Worm (Caenorhabditis elegans): Measurements from ENCODE around the gene K06A9.2.
A peak's percentile ranks its signal among the peaks of the same experiment; 100 is the strongest.

The K06A9.2 gene

ce11 chrX:1523272-1523671 is 12.9 kb upstream of the K06A9.2 start:
- TF ChIP-seq pha-4 (tag; optimal IDR thresholded peaks at IDR 0.05) (no peak), sea-2 (GFP tag; optimal IDR thresholded peaks at IDR 0.05) (no peak), nhr-11 (tag; optimal IDR thresholded peaks at IDR 0.05) (no peak), ztf-11 (tag; optimal IDR thresholded peaks at IDR 0.05) (no peak), daf-12 (tag; optimal IDR thresholded peaks at IDR 0.05) (no peak)

ce11 chrX:1524559-1524958 is 11.6 kb upstream of the K06A9.2 start:
- TF ChIP-seq fkh-2 (tag; optimal IDR thresholded peaks at IDR 0.05), result no peak
- TF ChIP-seq sea-2 (GFP tag; optimal IDR thresholded peaks at IDR 0.05), result no peak
- TF ChIP-seq ceh-82 (tag; optimal IDR thresholded peaks at IDR 0.05), result no peak
- TF ChIP-seq mml-1 (tag; optimal IDR thresholded peaks at IDR 0.05), result no peak
- TF ChIP-seq daf-12 (tag; optimal IDR thresholded peaks at IDR 0.05), result no peak
- TF ChIP-seq unc-39 (tag; optimal IDR thresholded peaks at IDR 0.05), result no peak
- no peak for TF ChIP-seq tbx-2 (tag; optimal IDR thresholded peaks at IDR 0.05)
- TF ChIP-seq ZK546.5 (tag; optimal IDR thresholded peaks at IDR 0.05), result no peak
- TF ChIP-seq hmg-11 (tag; optimal IDR thresholded peaks at IDR 0.05), result peak; percentile 44
- no peak for TF ChIP-seq ztf-11 (tag; optimal IDR thresholded peaks at IDR 0.05)
- TF ChIP-seq lsy-12 (tag; optimal IDR thresholded peaks at IDR 0.05), result peak; percentile 41
- no peak for TF ChIP-seq jun-1 (tag; optimal IDR thresholded peaks at IDR 0.05)
- no peak for TF ChIP-seq ztf-4 (tag; optimal IDR thresholded peaks at IDR 0.05)
- peak; percentile 62 for TF ChIP-seq nhr-23 (tag; optimal IDR thresholded peaks at IDR 0.05)
- TF ChIP-seq elt-1 (tag; optimal IDR thresholded peaks at IDR 0.05), result no peak
- TF ChIP-seq elt-3 (tag; optimal IDR thresholded peaks at IDR 0.05), result no peak
- TF ChIP-seq pha-4 (tag; optimal IDR thresholded peaks at IDR 0.05), result peak; percentile 34
- TF ChIP-seq egl-5 (tag; optimal IDR thresholded peaks at IDR 0.05), result peak; percentile 64
- TF ChIP-seq R02D3.7 (tag; optimal IDR thresholded peaks at IDR 0.05), result no peak
- TF ChIP-seq eor-1 (tag; optimal IDR thresholded peaks at IDR 0.05), result no peak
- TF ChIP-seq nhr-11 (tag; optimal IDR thresholded peaks at IDR 0.05), result no peak
- TF ChIP-seq ama-1 (optimal IDR thresholded peaks at IDR 0.05), result peak; percentile 26
- TF ChIP-seq nhr-28 (tag; optimal IDR thresholded peaks at IDR 0.05), result no peak
- no peak for TF ChIP-seq nhr-67 (tag; optimal IDR thresholded peaks at IDR 0.05)
- TF ChIP-seq elt-2 (tag; optimal IDR thresholded peaks at IDR 0.05), result no peak
- peak; percentile 84 for TF ChIP-seq lin-39 (tag; optimal IDR thresholded peaks at IDR 0.05)
- no peak for TF ChIP-seq snpc-4 (tag; optimal IDR thresholded peaks at IDR 0.05)
- no peak for TF ChIP-seq aly-2 (tag; optimal IDR thresholded peaks at IDR 0.05)
- TF ChIP-seq ceh-16 (tag; optimal IDR thresholded peaks at IDR 0.05), result no peak
- TF ChIP-seq unc-62 (GFP tag; optimal IDR thresholded peaks at IDR 0.05), result no peak
- TF ChIP-seq ceh-28 (tag; optimal IDR thresholded peaks at IDR 0.05), result no peak
- TF ChIP-seq nhr-25 (tag; optimal IDR thresholded peaks at IDR 0.05), result peak; percentile 19
- no peak for TF ChIP-seq pqm-1 (tag; optimal IDR thresholded peaks at IDR 0.05)
- peak; percentile 59 for TF ChIP-seq nfya-1 (tag; optimal IDR thresholded peaks at IDR 0.05; ENCODE audit: insufficient read depth)

- TF ChIP-seq elt-1 (tag; optimal IDR thresholded peaks at IDR 0.05) (no peak), ceh-28 (tag; optimal IDR thresholded peaks at IDR 0.05) (peak; percentile 60)
Observed at ce11 chrX:1525511-1526172, 10.5 kb upstream of the K06A9.2 start.

ce11 chrX:1527338-1527737 is 8.8 kb upstream of the K06A9.2 start:
- TF ChIP-seq mdl-1 (tag; optimal IDR thresholded peaks at IDR 0.05) (no peak), ceh-82 (tag; optimal IDR thresholded peaks at IDR 0.05) (no peak), nhr-67 (tag; optimal IDR thresholded peaks at IDR 0.05) (no peak), unc-62 (GFP tag; optimal IDR thresholded peaks at IDR 0.05) (no peak), skn-1 (tag; optimal IDR thresholded peaks at IDR 0.05) (no peak), lin-39 (tag; optimal IDR thresholded peaks at IDR 0.05) (no peak), mml-1 (tag; optimal IDR thresholded peaks at IDR 0.05) (no peak), tbx-2 (tag; optimal IDR thresholded peaks at IDR 0.05) (no peak), elt-1 (tag; optimal IDR thresholded peaks at IDR 0.05) (peak; percentile 64), ceh-16 (tag; optimal IDR thresholded peaks at IDR 0.05) (no peak), ZK546.5 (tag; optimal IDR thresholded peaks at IDR 0.05) (no peak), fkh-2 (tag; optimal IDR thresholded peaks at IDR 0.05) (no peak), nhr-237 (tag; optimal IDR thresholded peaks at IDR 0.05) (no peak), ama-1 (optimal IDR thresholded peaks at IDR 0.05) (no peak), snpc-4 (tag; optimal IDR thresholded peaks at IDR 0.05) (no peak), nhr-12 (tag; optimal IDR thresholded peaks at IDR 0.05) (no peak), zag-1 (tag; optimal IDR thresholded peaks at IDR 0.05) (no peak), nhr-23 (tag; optimal IDR thresholded peaks at IDR 0.05) (peak; percentile 26), daf-12 (tag; optimal IDR thresholded peaks at IDR 0.05) (no peak), R02D3.7 (tag; optimal IDR thresholded peaks at IDR 0.05) (no peak), nhr-25 (tag; optimal IDR thresholded peaks at IDR 0.05) (peak; percentile 35), hmg-11 (tag; optimal IDR thresholded peaks at IDR 0.05) (peak; percentile 14), nhr-43 (tag; optimal IDR thresholded peaks at IDR 0.05; ENCODE audit: poor library complexity, severe bottlenecking) (no peak)
